Fruit fly (Drosophila melanogaster): Measurements from ENCODE around the gene Pten.

Pten gene

DNA sequence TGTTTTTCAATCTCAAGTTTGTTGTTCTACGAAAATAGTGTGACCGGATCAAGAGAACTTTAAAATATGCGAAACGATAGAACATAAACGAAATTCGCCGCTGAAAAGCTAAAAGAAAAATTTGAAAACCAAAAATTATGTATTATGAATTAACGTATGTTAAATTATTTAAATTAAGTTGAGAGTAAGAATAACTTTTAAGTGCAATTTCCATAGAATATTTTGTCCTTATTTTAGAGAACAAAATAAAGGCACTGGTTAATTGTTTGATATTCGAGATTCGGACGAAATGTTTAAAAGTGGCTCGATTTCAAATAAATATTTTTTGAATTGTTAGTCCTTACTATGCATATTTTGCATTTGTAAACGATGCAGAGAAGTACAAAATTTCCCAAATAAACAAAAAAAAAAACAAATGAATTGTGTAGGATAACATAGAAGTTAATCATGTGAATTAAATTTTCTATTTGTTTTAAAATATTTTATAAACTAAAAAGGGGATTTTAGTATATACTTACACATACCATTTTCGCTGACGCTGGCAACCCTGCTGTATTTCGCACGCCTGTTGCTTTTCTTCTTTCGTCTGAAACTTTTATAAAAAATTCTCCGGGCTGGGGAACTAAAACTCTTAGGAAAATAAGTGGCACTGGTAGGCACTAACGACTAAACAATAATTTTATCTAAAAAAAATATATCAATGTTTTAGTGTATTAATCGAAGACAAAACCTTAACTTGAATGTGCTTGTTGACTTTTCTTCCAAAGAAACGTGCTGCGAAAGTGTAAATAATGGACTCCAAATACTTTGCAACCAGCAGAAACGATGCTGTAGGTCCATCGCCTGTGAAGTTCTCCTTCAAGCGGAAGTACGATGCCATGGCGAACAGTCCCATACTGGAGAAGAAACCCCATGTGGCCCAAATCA is 50.0 kb downstream of the Pten start, which contains the start of the genes CG5727 and ath (continued):
- TF ChIP-seq bsh (GFP tag; optimal IDR thresholded peaks at IDR 0.05) (no peak), CG2712 (tag; optimal IDR thresholded peaks at IDR 0.05) (peak; percentile 11), fru (optimal IDR thresholded peaks at IDR 0.05) (no peak), Fer3 (tag; optimal IDR thresholded peaks at IDR 0.05) (peak; percentile 25), CG15696 (tag; optimal IDR thresholded peaks at IDR 0.05) (peak; percentile 5), D19A (tag; optimal IDR thresholded peaks at IDR 0.05) (no peak), CG4854 (GFP tag; optimal IDR thresholded peaks at IDR 0.05) (no peak), CG18262 (tag; optimal IDR thresholded peaks at IDR 0.05) (peak; percentile 20), Dek (tag; optimal IDR thresholded peaks at IDR 0.05) (no peak), sim (GFP tag; IDR thresholded peaks at IDR 0.05) (no peak), sd (tag; optimal IDR thresholded peaks at IDR 0.05) (no peak), MESR4 (GFP tag; optimal IDR thresholded peaks at IDR 0.05) (peak; percentile 12), Mrtf (GFP tag; IDR thresholded peaks at IDR 0.05) (no peak), CG17612 (GFP tag; IDR thresholded peaks at IDR 0.05) (no peak), CG30403 (GFP tag; optimal IDR thresholded peaks at IDR 0.05) (peak; percentile 26), NC2α (GFP tag; optimal IDR thresholded peaks at IDR 0.05) (no peak), CG33557 (GFP tag; optimal IDR thresholded peaks at IDR 0.05) (peak; percentile 10), z (GFP tag; IDR thresholded peaks at IDR 0.05) (no peak), pzg (GFP tag; optimal IDR thresholded peaks at IDR 0.05) (peak; percentile 13), CG17361 (GFP tag; IDR thresholded peaks at IDR 0.05) (peak; percentile 61; the same call in 2 of the 3 replicates), Xbp1 (GFP tag; optimal IDR thresholded peaks at IDR 0.05) (no peak), CG1233 (GFP tag; optimal IDR thresholded peaks at IDR 0.05) (peak; percentile 35), CG17359 (tag; optimal IDR thresholded peaks at IDR 0.05) (peak; percentile 7), YL-1 (GFP tag; optimal IDR thresholded peaks at IDR 0.05) (peak; percentile 35), Rfx (GFP tag; IDR thresholded peaks at IDR 0.05) (0 out of 2 replicates have a peak, but pooled peaks have one; percentile 25), phol (tag; optimal IDR thresholded peaks at IDR 0.05) (peak; percentile 28), tup (GFP tag; optimal IDR thresholded peaks at IDR 0.05) (no peak), CG16863 (GFP tag; optimal IDR thresholded peaks at IDR 0.05) (no peak), CG31224 (GFP tag; IDR thresholded peaks at IDR 0.05) (no peak), da (GFP tag; optimal IDR thresholded peaks at IDR 0.05) (no peak), bcd (GFP tag; optimal IDR thresholded peaks at IDR 0.05) (no peak), vnd (GFP tag; IDR thresholded peaks at IDR 0.05; ENCODE audit: partially characterized antibody) (no peak), CG8290 (GFP tag; optimal IDR thresholded peaks at IDR 0.05) (no peak), CG8290 (tag; optimal IDR thresholded peaks at IDR 0.05) (no peak), dati (GFP tag; IDR thresholded peaks at IDR 0.05) (no peak), row (GFP tag; IDR thresholded peaks at IDR 0.05) (peak; percentile 63), MBD-R2 (GFP tag; IDR thresholded peaks at IDR 0.05) (peak; percentile 50; the same call in 1 of the 2 replicates), Camta (GFP tag; optimal IDR thresholded peaks at IDR 0.05) (no peak), ftz-f1 (GFP tag; optimal IDR thresholded peaks at IDR 0.05) (no peak), Fer1 (GFP tag; optimal IDR thresholded peaks at IDR 0.05) (peak; percentile 45), wek (GFP tag; optimal IDR thresholded peaks at IDR 0.05) (peak; percentile 38), CG6654 (GFP tag; optimal IDR thresholded peaks at IDR 0.05) (no peak), Hr39 (optimal IDR thresholded peaks at IDR 0.05) (no peak), BEAF-32 (GFP tag; optimal IDR thresholded peaks at IDR 0.05) (peak; percentile 18), CG32532 (GFP tag; IDR thresholded peaks at IDR 0.05) (peak; percentile 16; the same call in 1 of the 2 replicates), Hey (tag; optimal IDR thresholded peaks at IDR 0.05) (no peak), onecut (GFP tag; IDR thresholded peaks at IDR 0.05) (no peak), CG17829 (tag; optimal IDR thresholded peaks at IDR 0.05) (peak; percentile 3), CG16813 (GFP tag; IDR thresholded peaks at IDR 0.05; ENCODE audit: partially characterized antibody) (no peak), Nf-YB (GFP tag; optimal IDR thresholded peaks at IDR 0.05) (no peak)
